Worm (Caenorhabditis elegans): ENCODE data around the gene sru-7.

DNA sequence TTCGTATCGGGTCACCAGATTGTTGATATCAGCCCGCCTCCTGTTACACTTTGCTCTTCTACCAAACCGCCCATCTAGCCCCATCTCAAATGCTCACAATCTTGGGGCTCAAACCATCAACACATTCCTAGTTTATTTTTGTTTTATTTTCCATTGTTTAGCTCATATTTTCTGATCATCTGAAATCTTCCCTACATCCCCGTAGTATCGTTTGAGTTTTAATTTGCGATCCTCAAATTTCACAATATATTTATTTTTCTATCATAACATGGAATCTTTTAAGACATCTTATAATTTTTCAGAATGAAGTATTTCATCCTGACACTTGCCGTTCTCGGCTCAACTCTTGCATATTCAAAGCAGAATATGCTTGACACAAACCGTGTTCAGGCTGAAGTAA lies 15.5 kb upstream of the sru-7 start, which contains the start of gene spp-10:
- TF ChIP-seq flt-1 (GFP tag; IDR thresholded peaks at IDR 0.05): no peak
- TF ChIP-seq ztf-23 (GFP tag; IDR thresholded peaks at IDR 0.05): no peak
- no peak for TF ChIP-seq ztf-29 (GFP tag; IDR thresholded peaks at IDR 0.05)
- no peak for TF ChIP-seq cog-1 (tag; optimal IDR thresholded peaks at IDR 0.05)
- TF ChIP-seq med-1 (GFP tag; optimal IDR thresholded peaks at IDR 0.05; ENCODE audit: insufficient read depth): no peak
- no peak for TF ChIP-seq T22C8.4 (GFP tag; IDR thresholded peaks at IDR 0.05)
